Fruit fly (Drosophila melanogaster) whole organism, prepupa: ENCODE measurements around the gene Cad87A.

Source experiments
- Blimp-1 ChIP-seq: fragments of 200-800 bp; sonication (Bioruptor generic); optimal IDR thresholded peaks from 3 replicates; lab custom pipeline; 2017; ENCODE audit warnings: missing biosample characterization, missing genetic modification characterization, mild to moderate bottlenecking, moderate library complexity, missing genetic modification reagents
- CG10631 ChIP-seq: fragments of 200-800 bp; sonication (Bioruptor generic); optimal IDR thresholded peaks from 2 replicates; lab custom pipeline; 2016; ENCODE audit warnings: missing biosample characterization, missing genetic modification characterization
- CG10669 ChIP-seq: fragments of 200-800 bp; sonication (Bioruptor generic); optimal IDR thresholded peaks from 3 replicates; lab custom pipeline; 2018; ENCODE audit warnings: missing biosample characterization, mild to moderate bottlenecking, missing genetic modification characterization, moderate library complexity
- CG11294 ChIP-seq: fragments of 200-800 bp; sonication (Bioruptor generic); IDR thresholded peaks from 2 replicates; pipeline ENCODE4 v1.3.6; 2022; ENCODE audit warnings: missing biosample characterization, missing genetic modification characterization
- CG11762 ChIP-seq: fragments of 200-800 bp; sonication (Bioruptor generic); optimal IDR thresholded peaks from 3 replicates; lab custom pipeline; 2016; ENCODE audit warnings: missing biosample characterization, missing genetic modification characterization; ENCODE audit not compliant: insufficient read depth
- CG15336 ChIP-seq: fragments of 200-800 bp; sonication (Bioruptor generic); IDR thresholded peaks from 2 replicates; pipeline ENCODE4 v1.3.6; 2022; ENCODE audit warnings: missing biosample characterization, missing genetic modification characterization
- CG1621 ChIP-seq: fragments of 200-800 bp; sonication (Bioruptor generic); optimal IDR thresholded peaks from 3 replicates; lab custom pipeline; 2018; ENCODE audit warnings: missing biosample characterization, mild to moderate bottlenecking, missing genetic modification characterization
- CG3032 ChIP-seq: fragments of 200-800 bp; optimal IDR thresholded peaks from 2 replicates; lab custom pipeline; 2019; ENCODE audit warnings: missing biosample characterization, mild to moderate bottlenecking, missing genetic modification characterization, moderate library complexity
- CG31627 ChIP-seq: fragments of 200-800 bp; sonication (Bioruptor generic); optimal IDR thresholded peaks from 3 replicates; lab custom pipeline; 2016; ENCODE audit warnings: missing biosample characterization, missing genetic modification characterization
- CG34406 ChIP-seq: fragments of 200-800 bp; sonication (Bioruptor generic); optimal IDR thresholded peaks from 3 replicates; lab custom pipeline; 2016; ENCODE audit warnings: missing biosample characterization, missing genetic modification characterization
- CG3919 ChIP-seq: fragments of 200-800 bp; sonication (Bioruptor generic); optimal IDR thresholded peaks from 3 replicates; lab custom pipeline; 2016; ENCODE audit warnings: missing biosample characterization, missing genetic modification characterization
- CG4318 ChIP-seq: fragments of 200-800 bp; sonication (Bioruptor generic); optimal IDR thresholded peaks from 3 replicates; lab custom pipeline; 2017; ENCODE audit warnings: missing biosample characterization, mild to moderate bottlenecking, missing genetic modification characterization
- CG6163 ChIP-seq: fragments of 200-800 bp; sonication (Bioruptor generic); IDR thresholded peaks from 3 replicates; pipeline ENCODE4 v1.3.6; 2022; ENCODE audit warnings: missing biosample characterization, missing genetic modification characterization
- CG6792 ChIP-seq: fragments of 200-800 bp; sonication (Bioruptor generic); optimal IDR thresholded peaks from 3 replicates; lab custom pipeline; 2016; ENCODE audit warnings: missing biosample characterization, missing genetic modification characterization
- CG6808 ChIP-seq: fragments of 200-800 bp; sonication (Bioruptor generic); optimal IDR thresholded peaks from 3 replicates; lab custom pipeline; 2017; ENCODE audit warnings: missing biosample characterization, missing genetic modification characterization, mild to moderate bottlenecking, moderate library complexity, missing genetic modification reagents
- CG6854 ChIP-seq: fragments of 200-800 bp; sonication (Bioruptor generic); optimal IDR thresholded peaks from 2 replicates; lab custom pipeline; 2017; ENCODE audit warnings: missing biosample characterization, mild to moderate bottlenecking, missing genetic modification characterization
- CG7368 ChIP-seq: fragments of 200-800 bp; sonication (Bioruptor generic); optimal IDR thresholded peaks from 3 replicates; lab custom pipeline; 2016; ENCODE audit warnings: missing biosample characterization, missing genetic modification characterization
- CG8119 ChIP-seq: fragments of 200-800 bp; sonication (Bioruptor generic); IDR thresholded peaks from 3 replicates; pipeline ENCODE4 v1.3.6; 2022; ENCODE audit warnings: missing biosample characterization, missing genetic modification characterization
- CG8319 ChIP-seq: fragments of 200-800 bp; sonication (Bioruptor generic); optimal IDR thresholded peaks from 3 replicates; lab custom pipeline; 2016; ENCODE audit warnings: missing biosample characterization, missing genetic modification characterization
- CG8632 ChIP-seq: fragments of 200-800 bp; sonication (Bioruptor generic); optimal IDR thresholded peaks from 3 replicates; lab custom pipeline; 2016; ENCODE audit warnings: missing biosample characterization, missing genetic modification characterization
- CG9139 ChIP-seq: fragments of 200-800 bp; sonication (Bioruptor generic); optimal IDR thresholded peaks from 3 replicates; lab custom pipeline; 2017; ENCODE audit warnings: missing biosample characterization, mild to moderate bottlenecking, missing genetic modification characterization
- Eip75B ChIP-seq: fragments of 200-800 bp; sonication (Bioruptor generic); optimal IDR thresholded peaks from 3 replicates; lab custom pipeline; 2016; ENCODE audit warnings: missing biosample characterization, missing genetic modification characterization
- Eip78C ChIP-seq: fragments of 200-800 bp; sonication (Bioruptor generic); peaks from one replicate; lab custom pipeline; 2016; ENCODE audit warnings: missing biosample characterization, missing genetic modification characterization
- Eip93F ChIP-seq: fragments of 200-800 bp; sonication (Bioruptor generic); optimal IDR thresholded peaks from 2 replicates; lab custom pipeline; 2016; ENCODE audit warnings: missing biosample characterization, mild to moderate bottlenecking, missing genetic modification characterization
- Ets96B ChIP-seq: fragments of 200-800 bp; optimal IDR thresholded peaks from 2 replicates; lab custom pipeline; 2019; ENCODE audit warnings: missing biosample characterization, mild to moderate bottlenecking, missing genetic modification characterization, moderate library complexity
- Gug ChIP-seq: fragments of 200-800 bp; sonication (Bioruptor generic); IDR thresholded peaks from 2 replicates; pipeline ENCODE4 v1.3.6; 2022; ENCODE audit warnings: missing biosample characterization, missing genetic modification characterization
- Hr39 ChIP-seq: fragments of 200-800 bp; sonication (Bioruptor generic); optimal IDR thresholded peaks from 2 replicates; lab custom pipeline; 2016; ENCODE audit warnings: missing biosample characterization, missing genetic modification characterization
- Hr4 ChIP-seq: fragments of 200-800 bp; sonication (Bioruptor generic); optimal IDR thresholded peaks from 3 replicates; lab custom pipeline; 2016; ENCODE audit warnings: missing biosample characterization, missing genetic modification characterization
- Lpt ChIP-seq: fragments of 200-800 bp; sonication (Bioruptor generic); optimal IDR thresholded peaks from 3 replicates; lab custom pipeline; 2016; ENCODE audit warnings: missing biosample characterization, missing genetic modification characterization
- Met ChIP-seq: fragments of 200-800 bp; sonication (Bioruptor generic); optimal IDR thresholded peaks from 3 replicates; lab custom pipeline; 2016; ENCODE audit warnings: missing biosample characterization, missing genetic modification characterization
- Smox ChIP-seq: fragments of 200-800 bp; sonication (Bioruptor generic); optimal IDR thresholded peaks from 3 replicates; lab custom pipeline; 2016; ENCODE audit warnings: missing biosample characterization, missing genetic modification characterization
- Sox102F ChIP-seq: fragments of 200-800 bp; sonication (Bioruptor generic); optimal IDR thresholded peaks from 2 replicates; lab custom pipeline; 2016; ENCODE audit warnings: missing biosample characterization, mild to moderate bottlenecking, missing genetic modification characterization
- Sox14 ChIP-seq: fragments of 200-800 bp; sonication (Bioruptor generic); optimal IDR thresholded peaks from 3 replicates; lab custom pipeline; 2016; ENCODE audit warnings: missing biosample characterization, missing genetic modification characterization
- Sox15 ChIP-seq: fragments of 200-800 bp; sonication (Bioruptor generic); optimal IDR thresholded peaks from 3 replicates; lab custom pipeline; 2016; ENCODE audit warnings: missing biosample characterization, missing genetic modification characterization
- achi ChIP-seq: fragments of 200-800 bp; sonication (Bioruptor generic); optimal IDR thresholded peaks from 3 replicates; lab custom pipeline; 2016; ENCODE audit warnings: missing biosample characterization, missing genetic modification characterization
- acj6 ChIP-seq: fragments of 200-800 bp; sonication (Bioruptor generic); optimal IDR thresholded peaks from 3 replicates; lab custom pipeline; 2016; ENCODE audit warnings: missing biosample characterization, missing genetic modification characterization
- cyc ChIP-seq: fragments of 200-800 bp; sonication (Bioruptor generic); optimal IDR thresholded peaks from 3 replicates; lab custom pipeline; 2016; ENCODE audit warnings: missing biosample characterization, missing genetic modification characterization
- dsx ChIP-seq: fragments of 200-800 bp; optimal IDR thresholded peaks from 3 replicates; lab custom pipeline; 2019; ENCODE audit warnings: missing biosample characterization, mild to moderate bottlenecking, missing genetic modification characterization, moderate library complexity; ENCODE audit not compliant: poor library complexity, severe bottlenecking
- fd59A ChIP-seq: fragments of 200-800 bp; sonication (Bioruptor generic); optimal IDR thresholded peaks from 2 replicates; lab custom pipeline; 2017; ENCODE audit warnings: missing biosample characterization, mild to moderate bottlenecking, missing genetic modification characterization, missing genetic modification reagents
- fd85E ChIP-seq: fragments of 200-800 bp; sonication (Bioruptor generic); optimal IDR thresholded peaks from 3 replicates; lab custom pipeline; 2016; ENCODE audit warnings: missing biosample characterization, missing genetic modification characterization
- fkh ChIP-seq: fragments of 200-800 bp; sonication (Bioruptor generic); optimal IDR thresholded peaks from 3 replicates; lab custom pipeline; 2017; ENCODE audit warnings: missing biosample characterization, mild to moderate bottlenecking, missing genetic modification characterization, moderate library complexity
- lz ChIP-seq: fragments of 200-800 bp; sonication (Bioruptor generic); optimal IDR thresholded peaks from 3 replicates; lab custom pipeline; 2016; ENCODE audit warnings: missing biosample characterization, missing genetic modification characterization
- net ChIP-seq: fragments of 200-800 bp; sonication (Bioruptor generic); optimal IDR thresholded peaks from 3 replicates; lab custom pipeline; 2016; ENCODE audit warnings: missing biosample characterization, missing genetic modification characterization
- pdm3 ChIP-seq: fragments of 200-800 bp; sonication (Bioruptor generic); optimal IDR thresholded peaks from 3 replicates; lab custom pipeline; 2016; ENCODE audit warnings: missing biosample characterization, missing genetic modification characterization
- salr ChIP-seq, 2 experiments: fragments of 200-800 bp; sonication (Bioruptor generic); optimal IDR thresholded peaks; 3 replicates each; lab custom pipeline; 2016 to 2018; ENCODE audit warnings: missing biosample characterization in 2 of 2, missing genetic modification characterization in 2 of 2, mild to moderate bottlenecking in 1 of 2
- spab ChIP-seq: fragments of 200-800 bp; sonication (Bioruptor generic); optimal IDR thresholded peaks from 2 replicates; lab custom pipeline; 2017; ENCODE audit warnings: missing biosample characterization, mild to moderate bottlenecking, missing genetic modification characterization, missing genetic modification reagents
- ss ChIP-seq, 2 experiments: fragments of 200-800 bp; sonication (Bioruptor generic); optimal IDR thresholded peaks; 2 replicates in 1 of 2; 3 replicates in 1 of 2; lab custom pipeline; 2017 to 2018; ENCODE audit warnings: mild to moderate bottlenecking in 2 of 2, missing biosample characterization in 2 of 2, missing genetic modification characterization in 2 of 2, moderate library complexity in 1 of 2
- svp ChIP-seq: fragments of 200-800 bp; sonication (Bioruptor generic); peaks from one replicate; lab custom pipeline; 2016; ENCODE audit warnings: missing biosample characterization, missing genetic modification characterization
- topi ChIP-seq: fragments of 200-800 bp; sonication (Bioruptor generic); optimal IDR thresholded peaks from 3 replicates; lab custom pipeline; 2016; ENCODE audit warnings: missing biosample characterization, missing genetic modification characterization
- vri ChIP-seq: fragments of 200-800 bp; sonication (Bioruptor generic); optimal IDR thresholded peaks from 3 replicates; lab custom pipeline; 2016; ENCODE audit warnings: missing biosample characterization, mild to moderate bottlenecking, missing genetic modification characterization

The Cad87A gene

dm6 chr3R:11948903-11949358 is at the start of gene Cad87A:
Cad87A (minus strand) TSS chr3R:11949129.
- TF ChIP-seq CG8119 (GFP tag; lab: Robert Waterston, UW): no peak
- TF ChIP-seq CG8319 (GFP tag; lab: Kevin White, UChicago): no peak
- TF ChIP-seq Met (GFP tag; lab: Kevin White, UChicago): no peak
- TF ChIP-seq Smox: no peak
- TF ChIP-seq CG1621 (tag; lab: Kevin White, UChicago): peak; percentile 44
- TF ChIP-seq lz (GFP tag; lab: Kevin White, UChicago): no peak
- TF ChIP-seq Eip78C (GFP tag; lab: Kevin White, UChicago): peak; percentile 64
- TF ChIP-seq svp (GFP tag; lab: Kevin White, UChicago): no peak
- no peak for TF ChIP-seq spab
- no peak for TF ChIP-seq achi (GFP tag; lab: Kevin White, UChicago)
- no peak for TF ChIP-seq CG11294 (GFP tag; lab: Robert Waterston, UW)
- TF ChIP-seq Sox15 (GFP tag; lab: Kevin White, UChicago): no peak
- TF ChIP-seq CG11762 (GFP tag; lab: Kevin White, UChicago): no peak
- no peak for TF ChIP-seq Hr39 (GFP tag; lab: Kevin White, UChicago)
- TF ChIP-seq cyc: no peak
- TF ChIP-seq Eip93F (GFP tag; lab: Kevin White, UChicago): no peak
- TF ChIP-seq fd85E (GFP tag; lab: Kevin White, UChicago): no peak
- TF ChIP-seq Sox102F: no peak
- TF ChIP-seq Hr4 (GFP tag; lab: Kevin White, UChicago): no peak
- TF ChIP-seq Gug (GFP tag; lab: Robert Waterston, UW): no peak
- no peak for TF ChIP-seq CG9139 (GFP tag; lab: Kevin White, UChicago)
- no peak for TF ChIP-seq CG6808 (GFP tag; lab: Kevin White, UChicago)
- no peak for TF ChIP-seq CG6163 (GFP tag; lab: Robert Waterston, UW)
- no peak for TF ChIP-seq Eip75B (GFP tag; lab: Kevin White, UChicago)
- no peak for TF ChIP-seq Blimp-1
- peak; percentile 82 for TF ChIP-seq fkh (GFP tag; lab: Kevin White, UChicago)
- TF ChIP-seq topi (GFP tag; lab: Kevin White, UChicago): no peak
- TF ChIP-seq CG34406 (GFP tag; lab: Kevin White, UChicago): no peak
- peak; percentile 19 for TF ChIP-seq CG6854 (GFP tag; lab: Kevin White, UChicago)
- no peak for TF ChIP-seq CG10669 (GFP tag; lab: Kevin White, UChicago)
- no peak for TF ChIP-seq acj6 (GFP tag; lab: Kevin White, UChicago)
- TF ChIP-seq CG4318 (GFP tag; lab: Kevin White, UChicago): no peak
- no peak for TF ChIP-seq Sox14 (GFP tag; lab: Kevin White, UChicago)
- no peak for TF ChIP-seq Ets96B (tag; lab: Kevin White, UChicago)
- TF ChIP-seq fd59A (GFP tag; lab: Kevin White, UChicago): no peak
- TF ChIP-seq vri: peak; percentile 17
- no peak for TF ChIP-seq CG8632
- TF ChIP-seq CG7368: no peak
- no peak for TF ChIP-seq CG15336 (GFP tag; lab: Robert Waterston, UW)
- peak; percentile 51 to 55 for TF ChIP-seq ss (GFP tag; optimal IDR thresholded peaks at IDR 0.05; lab: Kevin White, UChicago)
- TF ChIP-seq salr (GFP tag; optimal IDR thresholded peaks at IDR 0.05; lab: Kevin White, UChicago): no peak
- TF ChIP-seq dsx (GFP tag; lab: Kevin White, UChicago): peak; percentile 45
- no peak for TF ChIP-seq net
- TF ChIP-seq Lpt: no peak
- peak; percentile 3 for TF ChIP-seq CG3032
- TF ChIP-seq pdm3 (GFP tag; lab: Kevin White, UChicago): no peak
- TF ChIP-seq CG10631: no peak
- no peak for TF ChIP-seq CG31627
- no peak for TF ChIP-seq CG6792 (GFP tag; lab: Kevin White, UChicago)
- no peak for TF ChIP-seq CG3919 (GFP tag; lab: Kevin White, UChicago)
